Worm (Caenorhabditis elegans) whole organism, early embryonic: ENCODE measurements around the gene R11D1.1.

Experiments used
- B0310.2 ChIP-seq: sonication (generic microtip); optimal IDR thresholded peaks from 2 replicates; lab custom pipeline; 2016; ENCODE audit warnings: mild to moderate bottlenecking, missing genetic modification characterization, missing compliant biosample characterization
- F13C5.2 ChIP-seq: sonication (generic microtip); optimal IDR thresholded peaks from 2 replicates; lab custom pipeline; 2017; ENCODE audit warnings: mild to moderate bottlenecking, missing genetic modification characterization, inconsistent platforms, missing compliant biosample characterization
- aly-1 ChIP-seq: sonication (generic microtip); optimal IDR thresholded peaks from 2 replicates; lab custom pipeline; 2016; ENCODE audit warnings: missing genetic modification characterization, missing compliant biosample characterization
- ama-1 ChIP-seq: fragments of 150-350 bp; optimal IDR thresholded peaks from 2 replicates; lab custom pipeline; 2014
- ceh-13 ChIP-seq: fragments of 200-800 bp; sonication (Bioruptor generic); optimal IDR thresholded peaks from 2 replicates; lab custom pipeline; 2018; ENCODE audit warnings: mild to moderate bottlenecking, missing genetic modification characterization, missing compliant biosample characterization
- ceh-36 ChIP-seq: sonication (generic microtip); optimal IDR thresholded peaks from 2 replicates; lab custom pipeline; 2016; ENCODE audit warnings: missing genetic modification characterization, inconsistent platforms, missing compliant biosample characterization
- ets-7 ChIP-seq: sonication (generic microtip); optimal IDR thresholded peaks from 2 replicates; lab custom pipeline; 2016; ENCODE audit warnings: missing genotype, missing genetic modification characterization, missing compliant biosample characterization
- flt-1 ChIP-seq: fragments of 200-800 bp; sonication (Bioruptor generic); IDR thresholded peaks from 2 replicates; pipeline ENCODE4 v1.3.6; 2022; ENCODE audit warnings: missing genetic modification characterization, missing compliant biosample characterization
- hmbx-1 ChIP-seq: sonication (generic microtip); optimal IDR thresholded peaks from 2 replicates; lab custom pipeline; 2016; ENCODE audit warnings: mild to moderate bottlenecking, missing genetic modification characterization, missing compliant biosample characterization
- hmg-4 ChIP-seq: fragments of 200-800 bp; sonication (Bioruptor generic); optimal IDR thresholded peaks from 2 replicates; lab custom pipeline; 2018; ENCODE audit warnings: mild to moderate bottlenecking, missing genetic modification characterization, missing compliant biosample characterization
- hnd-1 ChIP-seq: sonication (generic microtip); optimal IDR thresholded peaks from 2 replicates; lab custom pipeline; 2016; ENCODE audit warnings: missing genetic modification characterization, missing compliant biosample characterization
- pes-1 ChIP-seq: fragments of 200-800 bp; sonication (Bioruptor generic); IDR thresholded peaks from 2 replicates; pipeline ENCODE4 v1.3.6; 2022; ENCODE audit warnings: missing genetic modification reagents, missing genetic modification characterization, missing compliant biosample characterization
- scrt-1 ChIP-seq: fragments of 200-800 bp; sonication (Bioruptor generic); IDR thresholded peaks from 2 replicates; pipeline ENCODE4 v1.3.6; 2022; ENCODE audit warnings: missing genetic modification characterization, missing compliant biosample characterization
- sea-1 ChIP-seq: fragments of 200-800 bp; sonication (Bioruptor generic); conservative IDR thresholded peaks from 2 replicates; pipeline ENCODE4 v1.3.6; 2022; ENCODE audit warnings: missing genetic modification characterization, missing compliant biosample characterization
- tbx-11 ChIP-seq: fragments of 200-800 bp; sonication (Bioruptor generic); IDR thresholded peaks from 2 replicates; pipeline ENCODE4 v1.3.6; 2022; ENCODE audit warnings: missing genetic modification characterization, missing compliant biosample characterization
- tbx-37 ChIP-seq: fragments of 200-800 bp; sonication (Bioruptor generic); conservative IDR thresholded peaks from 2 replicates; pipeline ENCODE4 v1.3.6; 2022; ENCODE audit warnings: missing genetic modification reagents, missing genetic modification characterization, missing compliant biosample characterization
- tra-4 ChIP-seq: sonication (generic microtip); optimal IDR thresholded peaks from 2 replicates; lab custom pipeline; 2017; ENCODE audit warnings: missing genetic modification characterization, missing compliant biosample characterization

Gene R11D1.1

ce11 chrV:12695155-12695554, 9.0 kb upstream of the R11D1.1 start, which contains the start of gene parn-1:
parn-1 (minus strand) TSS chrV:12695255.
- TF ChIP-seq pes-1, result no peak
- no peak for TF ChIP-seq ceh-36 (tag; lab: Kevin White, UChicago)
- no peak for TF ChIP-seq flt-1 (GFP tag; lab: Robert Waterston, UW)
- TF ChIP-seq scrt-1 (GFP tag; lab: Robert Waterston, UW), result no peak
- TF ChIP-seq F13C5.2 (tag; lab: Kevin White, UChicago), result no peak
- TF ChIP-seq ets-7 (tag; lab: Kevin White, UChicago), result no peak
- TF ChIP-seq hmg-4 (GFP tag; lab: Kevin White, UChicago), result no peak
- no peak for TF ChIP-seq tbx-11 (GFP tag; lab: Robert Waterston, UW)
- TF ChIP-seq sea-1 (GFP tag; lab: Robert Waterston, UW), result no peak
- TF ChIP-seq ceh-13 (GFP tag; lab: Kevin White, UChicago), result no peak
- TF ChIP-seq hmbx-1 (tag; lab: Kevin White, UChicago), result no peak
- no peak for TF ChIP-seq hnd-1 (tag; lab: Kevin White, UChicago)
- TF ChIP-seq tra-4 (tag; lab: Kevin White, UChicago), result no peak
- no peak for TF ChIP-seq ama-1 (lab: Kevin White, UChicago)
- TF ChIP-seq aly-1, result no peak
- no peak for TF ChIP-seq B0310.2 (tag; lab: Kevin White, UChicago)
- no peak for TF ChIP-seq tbx-37 (GFP tag; lab: Robert Waterston, UW)

- TF ChIP-seq ets-7 (tag; lab: Kevin White, UChicago), result no peak
- TF ChIP-seq hnd-1 (tag; lab: Kevin White, UChicago), result no peak
These were observed 8.2 kb upstream of the R11D1.1 start, which contains the start of gene K10C8.4 for ce11 chrV:12695968-12696367. K10C8.4 (plus strand) TSS chrV:12696268.

ce11 chrV:12696790-12697189, 7.4 kb upstream of the R11D1.1 start:
- TF ChIP-seq ceh-13 (GFP tag; lab: Kevin White, UChicago) (no peak), F13C5.2 (tag; lab: Kevin White, UChicago) (no peak), ets-7 (tag; lab: Kevin White, UChicago) (no peak), hmg-4 (GFP tag; lab: Kevin White, UChicago) (no peak), scrt-1 (GFP tag; lab: Robert Waterston, UW) (no peak), pes-1 (no peak), flt-1 (GFP tag; lab: Robert Waterston, UW) (no peak)

ce11 chrV:12697364-12697901, 6.7 kb upstream of the R11D1.1 start, which contains the start of gene istr-1:
istr-1 (plus strand) TSS chrV:12697858.
- TF ChIP-seq ama-1 (lab: Kevin White, UChicago) (no peak), ceh-36 (tag; lab: Kevin White, UChicago) (no peak)

ce11 chrV:12701613-12702012, 2.6 kb upstream of the R11D1.1 start:
- TF ChIP-seq F13C5.2 (tag; lab: Kevin White, UChicago), result no peak
- TF ChIP-seq hmg-4 (GFP tag; lab: Kevin White, UChicago), result no peak
- TF ChIP-seq aly-1, result no peak
- no peak for TF ChIP-seq hmbx-1 (tag; lab: Kevin White, UChicago)
- no peak for TF ChIP-seq pes-1
- no peak for TF ChIP-seq flt-1 (GFP tag; lab: Robert Waterston, UW)
- TF ChIP-seq tra-4 (tag; lab: Kevin White, UChicago), result no peak
- TF ChIP-seq scrt-1 (GFP tag; lab: Robert Waterston, UW), result no peak
- TF ChIP-seq tbx-11 (GFP tag; lab: Robert Waterston, UW), result no peak
- no peak for TF ChIP-seq hnd-1 (tag; lab: Kevin White, UChicago)
- no peak for TF ChIP-seq sea-1 (GFP tag; lab: Robert Waterston, UW)
- no peak for TF ChIP-seq ceh-36 (tag; lab: Kevin White, UChicago)
- TF ChIP-seq ets-7 (tag; lab: Kevin White, UChicago), result no peak
- TF ChIP-seq tbx-37 (GFP tag; lab: Robert Waterston, UW), result no peak
- no peak for TF ChIP-seq ama-1 (lab: Kevin White, UChicago)
- no peak for TF ChIP-seq B0310.2 (tag; lab: Kevin White, UChicago)
- no peak for TF ChIP-seq ceh-13 (GFP tag; lab: Kevin White, UChicago)

- TF ChIP-seq pes-1 (no peak), ceh-36 (tag; lab: Kevin White, UChicago) (no peak), tbx-37 (GFP tag; lab: Robert Waterston, UW) (no peak), sea-1 (GFP tag; lab: Robert Waterston, UW) (no peak)
These were observed 2.3 kb downstream of the R11D1.1 start for ce11 chrV:12706511-12706910.

- TF ChIP-seq ama-1 (lab: Kevin White, UChicago), result no peak
- TF ChIP-seq hnd-1 (tag; lab: Kevin White, UChicago), result no peak
- TF ChIP-seq pes-1, result no peak
These were observed 4.1 kb downstream of the R11D1.1 start, which contains the start of gene R11D1.2 for ce11 chrV:12708305-12708704. R11D1.2 (plus strand) TSS chrV:12708605.

- no peak for TF ChIP-seq ets-7 (tag; lab: Kevin White, UChicago)
- TF ChIP-seq ceh-13 (GFP tag; lab: Kevin White, UChicago), result no peak
- TF ChIP-seq tra-4 (tag; lab: Kevin White, UChicago), result no peak
- no peak for TF ChIP-seq sea-1 (GFP tag; lab: Robert Waterston, UW)
- TF ChIP-seq tbx-11 (GFP tag; lab: Robert Waterston, UW), result no peak
- TF ChIP-seq tbx-37 (GFP tag; lab: Robert Waterston, UW), result no peak
- TF ChIP-seq F13C5.2 (tag; lab: Kevin White, UChicago), result no peak
These were observed 7.8 kb downstream of the R11D1.1 start, which contains the start of gene R11D1.3 for ce11 chrV:12711999-12712398. R11D1.3 (minus strand) TSS chrV:12712099.
